Worm (Caenorhabditis elegans): ENCODE data around the gene cyp-33B1.

ce11 chrV:9078815-9079525 lies 37.8 kb downstream of the cyp-33B1 start:
- TF ChIP-seq dpl-1 (GFP tag; optimal IDR thresholded peaks at IDR 0.05), result no peak
- no peak for TF ChIP-seq lin-26 (GFP tag; IDR thresholded peaks at IDR 0.05)
- no peak for TF ChIP-seq bed-1 (GFP tag; IDR thresholded peaks at IDR 0.05)
- no peak for TF ChIP-seq Y53F4B.3 (GFP tag; IDR thresholded peaks at IDR 0.05)

Data from whole organism, young adult.